Fruit fly (Drosophila melanogaster): ENCODE results near the gene Tie.
A peak's percentile ranks its signal among the peaks of the same experiment; 100 is the strongest.

Tie gene

DNA sequence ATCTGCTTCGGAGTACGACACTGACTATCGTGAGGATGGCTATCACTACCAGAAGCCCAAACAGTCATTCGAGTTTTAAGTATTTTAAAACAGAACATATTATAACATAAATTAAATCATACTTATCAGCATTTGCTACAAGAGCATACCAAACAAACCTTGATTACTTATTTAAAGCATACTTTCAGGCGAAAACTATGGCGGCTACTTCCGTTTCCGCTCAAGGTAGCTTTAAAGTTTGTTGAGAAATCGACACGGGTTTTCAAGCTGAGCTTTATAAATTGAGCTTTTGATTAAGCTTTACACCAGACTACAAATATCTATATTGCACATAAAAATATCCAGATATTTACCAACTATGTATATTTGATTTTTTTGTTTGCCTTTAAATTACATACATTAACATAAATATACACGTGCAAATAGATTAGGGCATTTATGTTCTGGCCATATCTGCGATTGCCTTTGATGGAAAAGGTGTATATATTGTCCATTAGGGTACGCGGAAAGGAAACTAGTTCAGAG, 56.9 kb downstream of the Tie start (continued):
- TF ChIP-seq Opbp (GFP tag; IDR thresholded peaks at IDR 0.05; ENCODE audit: partially characterized antibody) (no peak), CG12744 (GFP tag; optimal IDR thresholded peaks at IDR 0.05) (peak; percentile 91), seq (GFP tag; IDR thresholded peaks at IDR 0.05) (peak; percentile 75), p53 (GFP tag; optimal IDR thresholded peaks at IDR 0.05) (peak; percentile 32), CG10543 (GFP tag; optimal IDR thresholded peaks at IDR 0.05) (peak; percentile 85), prd (optimal IDR thresholded peaks at IDR 0.05) (no peak), prd (GFP tag; IDR thresholded peaks at IDR 0.05) (no peak), CG7271 (tag; optimal IDR thresholded peaks at IDR 0.05) (peak; percentile 94), CG12659 (GFP tag; optimal IDR thresholded peaks at IDR 0.05) (peak; percentile 81), ci (GFP tag; IDR thresholded peaks at IDR 0.05) (peak; percentile 98), CG7556 (GFP tag; optimal IDR thresholded peaks at IDR 0.05) (peak; percentile 59), pan (optimal IDR thresholded peaks at IDR 0.05) (no peak), pan (GFP tag; optimal IDR thresholded peaks at IDR 0.05 in 1 of 2, IDR thresholded peaks at IDR 0.05 in 1 of 2) (peak in 1 of 2 experiments; percentile 75), ind (GFP tag; optimal IDR thresholded peaks at IDR 0.05) (peak; percentile 37), zen2 (GFP tag; IDR thresholded peaks at IDR 0.05; ENCODE audit: partially characterized antibody) (no peak), onecut (GFP tag; IDR thresholded peaks at IDR 0.05) (peak; percentile 79), CG15696 (tag; optimal IDR thresholded peaks at IDR 0.05) (no peak), zfh2 (GFP tag; optimal IDR thresholded peaks at IDR 0.05) (no peak), sc (optimal IDR thresholded peaks at IDR 0.05) (no peak), sc (GFP tag; optimal IDR thresholded peaks at IDR 0.05) (peak; percentile 66), dmrt11E (tag; optimal IDR thresholded peaks at IDR 0.05) (peak; percentile 37), bowl (GFP tag; IDR thresholded peaks at IDR 0.05) (peak; percentile 42; the same call in 1 of the 2 replicates), dm (GFP tag; optimal IDR thresholded peaks at IDR 0.05) (peak; percentile 52), nmo (GFP tag; optimal IDR thresholded peaks at IDR 0.05) (peak; percentile 34), ac (GFP tag; optimal IDR thresholded peaks at IDR 0.05) (no peak), ranshi (GFP tag; IDR thresholded peaks at IDR 0.05) (peak; percentile 71; the same call in 1 of the 2 replicates), HLH54F (GFP tag; optimal IDR thresholded peaks at IDR 0.05) (peak; percentile 14), Meics (GFP tag; optimal IDR thresholded peaks at IDR 0.05) (peak; percentile 93), TFAM (GFP tag; optimal IDR thresholded peaks at IDR 0.05) (peak; percentile 46), chn (GFP tag; optimal IDR thresholded peaks at IDR 0.05) (peak; percentile 50), CG11093 (GFP tag; IDR thresholded peaks at IDR 0.05) (no peak), Atf6 (GFP tag; IDR thresholded peaks at IDR 0.05) (peak; percentile 71), schlank (tag; optimal IDR thresholded peaks at IDR 0.05) (peak; percentile 85), kay (GFP tag; optimal IDR thresholded peaks at IDR 0.05) (no peak), Pdp1 (GFP tag; optimal IDR thresholded peaks at IDR 0.05) (peak; percentile 39 to 66), NC2α (GFP tag; optimal IDR thresholded peaks at IDR 0.05) (no peak), twi (tag; optimal IDR thresholded peaks at IDR 0.05) (no peak), psq (GFP tag; optimal IDR thresholded peaks at IDR 0.05) (peak; percentile 1), CG13123 (GFP tag; optimal IDR thresholded peaks at IDR 0.05) (peak; percentile 47), gcm (GFP tag; optimal IDR thresholded peaks at IDR 0.05) (no peak), CG43689 (GFP tag; IDR thresholded peaks at IDR 0.05) (peak; percentile 66), CG10979 (tag; optimal IDR thresholded peaks at IDR 0.05) (no peak), CG10565 (GFP tag; optimal IDR thresholded peaks at IDR 0.05) (no peak), CG14965 (GFP tag; optimal IDR thresholded peaks at IDR 0.05; ENCODE audit: borderline replicate concordance) (peak; percentile 30), CG3847 (GFP tag; IDR thresholded peaks at IDR 0.05) (0 out of 2 replicates have a peak, but pooled peaks have one; percentile 12), dimm (GFP tag; IDR thresholded peaks at IDR 0.05) (no peak), ara (GFP tag; IDR thresholded peaks at IDR 0.05) (0 out of 2 replicates have a peak, but pooled peaks have one; percentile 54), CG9727 (GFP tag; optimal IDR thresholded peaks at IDR 0.05) (peak; percentile 68), Dll (GFP tag; IDR thresholded peaks at IDR 0.05; ENCODE audit: partially characterized antibody) (no peak), Hey (tag; optimal IDR thresholded peaks at IDR 0.05) (peak; percentile 79), Aef1 (GFP tag; IDR thresholded peaks at IDR 0.05) (no peak)

All from whole organism, embryonic.